Fruit fly (Drosophila melanogaster): ENCODE data around the gene RtcB.

dm6 chr2L:19398317-19399234 lies 31.9 kb upstream of the RtcB start, which contains the start of gene CG17544:
- TF ChIP-seq kay (GFP tag; ENCODE audit: borderline replicate concordance) (peak; percentile 15), ovo (GFP tag; optimal IDR thresholded peaks at IDR 0.05) (peak; percentile 20), CG33017 (tag; optimal IDR thresholded peaks at IDR 0.05) (peak; percentile 57), CG5204 (GFP tag; optimal IDR thresholded peaks at IDR 0.05) (peak; percentile 41), bab1 (GFP tag; optimal IDR thresholded peaks at IDR 0.05) (no peak), cic (GFP tag; optimal IDR thresholded peaks at IDR 0.05) (peak; percentile 64), CG1620 (GFP tag; optimal IDR thresholded peaks at IDR 0.05) (no peak), Mnt (GFP tag; optimal IDR thresholded peaks at IDR 0.05) (no peak), cnc (optimal IDR thresholded peaks at IDR 0.05) (no peak), toe (GFP tag; optimal IDR thresholded peaks at IDR 0.05) (peak; percentile 49)
